Fruit fly (Drosophila melanogaster) whole organism, wandering third instar larva: Measurements from ENCODE around the gene AP-2mu.

Experiments
- Abd-B ChIP-seq: fragments of >200 bp; optimal IDR thresholded peaks from 2 replicates; lab custom pipeline; 2017; ENCODE audit warnings: missing biosample characterization, missing genetic modification characterization
- CG32264 ChIP-seq: fragments of 200-800 bp; sonication (Bioruptor generic); optimal IDR thresholded peaks from 2 replicates; lab custom pipeline; 2016; ENCODE audit warnings: missing biosample characterization, missing genetic modification characterization
- CG9705 ChIP-seq: fragments of 200-800 bp; sonication (Bioruptor generic); optimal IDR thresholded peaks from 2 replicates; lab custom pipeline; 2018; ENCODE audit warnings: missing biosample characterization, mild to moderate bottlenecking, missing genetic modification characterization
- CrebA ChIP-seq: fragments of 200-800 bp; sonication (Bioruptor generic); optimal IDR thresholded peaks from 2 replicates; lab custom pipeline; 2016; ENCODE audit warnings: missing biosample characterization, mild to moderate bottlenecking, missing genetic modification characterization, borderline replicate concordance
- Dfd ChIP-seq: fragments of >200 bp; optimal IDR thresholded peaks from 2 replicates; lab custom pipeline; 2017; ENCODE audit warnings: missing biosample characterization, missing genetic modification characterization
- Dif ChIP-seq: fragments of 200-275, 200-300 bp; sonication (Bioruptor generic); optimal IDR thresholded peaks from 2 replicates; lab custom pipeline; 2018; ENCODE audit warnings: missing biosample characterization, missing genetic modification characterization; ENCODE audit not compliant: partially characterized antibody
- GATAd ChIP-seq: sonication (Bioruptor generic); optimal IDR thresholded peaks from 2 replicates; lab custom pipeline; 2016; ENCODE audit warnings: missing biosample characterization, missing genetic modification characterization
- HLH106 ChIP-seq: fragments of 200-800 bp; optimal IDR thresholded peaks from 3 replicates; lab custom pipeline; 2019; ENCODE audit warnings: missing biosample characterization, mild to moderate bottlenecking, missing genetic modification characterization, moderate library complexity
- Hnf4 ChIP-seq: fragments of 200-800 bp; sonication (Bioruptor generic); optimal IDR thresholded peaks from 2 replicates; lab custom pipeline; 2016; ENCODE audit warnings: missing biosample characterization, mild to moderate bottlenecking, missing genetic modification characterization
- Jra ChIP-seq: sonication (Bioruptor generic); optimal IDR thresholded peaks from 2 replicates; lab custom pipeline; 2016; ENCODE audit warnings: missing biosample characterization, missing genetic modification characterization
- Mio ChIP-seq: sonication (Bioruptor generic); optimal IDR thresholded peaks from 2 replicates; lab custom pipeline; 2016; ENCODE audit warnings: missing biosample characterization, missing genetic modification characterization
- Myc ChIP-seq: fragments of >200 bp; optimal IDR thresholded peaks from 2 replicates; lab custom pipeline; 2017
- OdsH ChIP-seq: fragments of 200-800 bp; sonication (Bioruptor generic); optimal IDR thresholded peaks from 2 replicates; lab custom pipeline; 2016; ENCODE audit warnings: missing biosample characterization, mild to moderate bottlenecking, missing genetic modification characterization
- Rel ChIP-seq, 2 experiments: fragments of 200-800 bp; sonication (Bioruptor generic) in 1 of 2; optimal IDR thresholded peaks; 2 replicates in 1 of 2; 3 replicates in 1 of 2; lab custom pipeline; 2016 to 2019; ENCODE audit warnings: mild to moderate bottlenecking in 2 of 2, missing biosample characterization in 2 of 2, missing genetic modification characterization in 2 of 2, moderate library complexity in 1 of 2
- Sp1 ChIP-seq: fragments of 200-800 bp; sonication (Bioruptor generic); optimal IDR thresholded peaks from 3 replicates; lab custom pipeline; 2019; ENCODE audit warnings: missing biosample characterization, mild to moderate bottlenecking, missing genetic modification characterization, moderate library complexity
- Vsx2 ChIP-seq: fragments of 200-300, 225-300 bp; sonication (Bioruptor generic); optimal IDR thresholded peaks from 2 replicates; lab custom pipeline; 2018; ENCODE audit warnings: missing biosample characterization, missing genetic modification characterization; ENCODE audit not compliant: partially characterized antibody
- br ChIP-seq: fragments of 200-800 bp; sonication (Bioruptor generic); optimal IDR thresholded peaks from 2 replicates; lab custom pipeline; 2016; ENCODE audit warnings: missing biosample characterization, missing genetic modification characterization
- brk ChIP-seq: fragments of 200-800 bp; sonication (Bioruptor generic); optimal IDR thresholded peaks from 2 replicates; lab custom pipeline; 2016; ENCODE audit warnings: missing biosample characterization, mild to moderate bottlenecking, missing genetic modification characterization
- dl ChIP-seq, 2 experiments: fragments of 175-275, 200-275 bp in 1 of 2; fragments of 200-275 bp in 1 of 2; sonication (Bioruptor generic); optimal IDR thresholded peaks; lab custom pipeline; 2018; ENCODE audit warnings: mild to moderate bottlenecking in 2 of 2, missing biosample characterization in 2 of 2, missing genetic modification characterization in 2 of 2, moderate library complexity in 2 of 2; ENCODE audit not compliant: partially characterized antibody in 2 of 2, insufficient read depth in 1 of 2
- dsf ChIP-seq: sonication (Bioruptor generic); optimal IDR thresholded peaks from 2 replicates; lab custom pipeline; 2016; ENCODE audit warnings: missing biosample characterization, missing genetic modification characterization, borderline replicate concordance
- ey ChIP-seq: fragments of 200-800 bp; sonication (Bioruptor generic); optimal IDR thresholded peaks from 2 replicates; lab custom pipeline; 2016; ENCODE audit warnings: missing biosample characterization, missing genetic modification characterization
- foxo ChIP-seq, 2 experiments: fragments of 200-800 bp; sonication (Bioruptor generic); optimal IDR thresholded peaks; 2 replicates in 1 of 2; 3 replicates in 1 of 2; lab custom pipeline; 2016 to 2017; ENCODE audit warnings: missing biosample characterization in 2 of 2, missing genetic modification characterization in 2 of 2
- h ChIP-seq: fragments of 200-800 bp; sonication (Bioruptor generic); optimal IDR thresholded peaks from 3 replicates; lab custom pipeline; 2016; ENCODE audit warnings: missing biosample characterization, mild to moderate bottlenecking, missing genetic modification characterization
- lola ChIP-seq: fragments of >200 bp; optimal IDR thresholded peaks from 2 replicates; lab custom pipeline; 2017; ENCODE audit warnings: missing biosample characterization, missing genetic modification characterization
- pan ChIP-seq: fragments of >200 bp; optimal IDR thresholded peaks from 2 replicates; lab custom pipeline; 2017
- rgr ChIP-seq: fragments of 200-800 bp; sonication (Bioruptor generic); optimal IDR thresholded peaks from 3 replicates; lab custom pipeline; 2016; ENCODE audit warnings: missing biosample characterization, mild to moderate bottlenecking, missing genetic modification characterization
- sage ChIP-seq: fragments of 200-800 bp; sonication (Bioruptor generic); optimal IDR thresholded peaks from 2 replicates; lab custom pipeline; 2016; ENCODE audit warnings: missing biosample characterization, mild to moderate bottlenecking, missing genetic modification characterization
- sv ChIP-seq: fragments of 200-800 bp; sonication (Bioruptor generic); optimal IDR thresholded peaks from 3 replicates; lab custom pipeline; 2016; ENCODE audit warnings: missing biosample characterization, missing genetic modification characterization
- tai ChIP-seq: sonication (Bioruptor generic); optimal IDR thresholded peaks from 2 replicates; lab custom pipeline; 2016; ENCODE audit warnings: missing biosample characterization, missing genetic modification characterization
- usp ChIP-seq: fragments of >200 bp; optimal IDR thresholded peaks from 2 replicates; lab custom pipeline; 2017; ENCODE audit warnings: missing biosample characterization, missing genetic modification characterization

Gene AP-2mu

dm6 chr3R:22464611-22465113 is 2.4 kb downstream of the AP-2mu start, which contains the start of gene CG7054:
Gene CG7054, plus strand, starts transcription at chr3R:22464985.
- TF ChIP-seq foxo (GFP tag; optimal IDR thresholded peaks at IDR 0.05; lab: Kevin White, UChicago) (peak in 1 of 2 experiments; percentile 20), Rel (GFP tag; optimal IDR thresholded peaks at IDR 0.05; lab: Kevin White, UChicago) (no peak), Rel (tag; optimal IDR thresholded peaks at IDR 0.05; lab: Kevin White, UChicago) (peak; percentile 45), br (GFP tag; lab: Kevin White, UChicago) (peak; percentile 19), Sp1 (GFP tag; lab: Kevin White, UChicago) (peak; percentile 27), tai (GFP tag; lab: Kevin White, UChicago) (no peak), usp (no peak), Jra (GFP tag; lab: Kevin White, UChicago) (no peak), h (peak; percentile 12), Vsx2 (GFP tag; lab: Kevin White, UChicago) (no peak)

dm6 chr3R:22465138-22465537 is 2.9 kb downstream of the AP-2mu start:
- TF ChIP-seq brk (GFP tag; lab: Kevin White, UChicago) (no peak), dsf (GFP tag; lab: Kevin White, UChicago) (no peak), CG32264 (GFP tag; lab: Kevin White, UChicago) (no peak), Vsx2 (GFP tag; lab: Kevin White, UChicago) (no peak), rgr (no peak), dl (GFP tag; optimal IDR thresholded peaks at IDR 0.05; lab: Kevin White, UChicago; ENCODE audit: insufficient read depth in 1 of 2, partially characterized antibody in 2 of 2) (no peak), Abd-B (no peak)

DNA sequence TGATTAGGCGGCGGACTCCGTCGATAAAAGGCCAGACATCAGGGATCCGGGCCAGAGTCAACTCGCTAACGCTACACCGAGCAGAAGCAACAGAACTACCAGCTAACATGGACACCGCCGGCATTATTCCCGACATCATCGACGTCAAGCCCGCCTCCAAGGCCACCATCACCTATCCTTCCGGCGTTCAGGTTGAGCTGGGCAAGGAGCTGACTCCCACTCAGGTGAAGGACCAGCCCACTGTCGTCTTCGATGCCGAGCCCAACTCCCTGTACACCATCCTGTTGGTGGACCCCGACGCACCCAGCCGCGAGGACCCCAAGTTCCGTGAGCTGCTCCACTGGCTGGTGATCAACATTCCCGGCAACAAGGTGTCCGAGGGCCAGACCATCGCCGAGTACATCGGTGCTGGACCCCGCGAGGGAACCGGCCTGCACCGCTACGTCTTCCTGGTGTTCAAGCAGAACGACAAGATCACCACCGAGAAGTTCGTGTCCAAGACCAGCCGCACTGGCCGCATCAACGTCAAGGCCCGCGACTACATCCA is 3.8 kb downstream of the AP-2mu start, which contains the start of gene Pebp1:
Gene Pebp1, plus strand, starts transcription at position 51 of the 547 bp plus-strand sequence.
- TF ChIP-seq HLH106 (tag; lab: Kevin White, UChicago) = no peak
- no peak for TF ChIP-seq CG9705 (GFP tag; lab: Kevin White, UChicago)
- TF ChIP-seq sage (GFP tag; lab: Kevin White, UChicago) = no peak
- TF ChIP-seq usp = no peak
- TF ChIP-seq Abd-B = no peak
- no peak for TF ChIP-seq Mio
- TF ChIP-seq Sp1 (GFP tag; lab: Kevin White, UChicago) = no peak
- no peak for TF ChIP-seq lola (GFP tag; lab: Kevin White, UChicago)
- TF ChIP-seq OdsH (GFP tag; lab: Kevin White, UChicago) = no peak
- TF ChIP-seq pan (lab: Kevin White, UChicago) = no peak
- TF ChIP-seq Myc (lab: Kevin White, UChicago) = no peak
- no peak for TF ChIP-seq Dfd (GFP tag; lab: Kevin White, UChicago)
- TF ChIP-seq Dif (GFP tag; lab: Kevin White, UChicago) = no peak
- no peak for TF ChIP-seq ey (GFP tag; lab: Kevin White, UChicago)
- TF ChIP-seq dl (GFP tag; optimal IDR thresholded peaks at IDR 0.05; lab: Kevin White, UChicago; ENCODE audit: insufficient read depth in 1 of 2, partially characterized antibody in 2 of 2) = no peak
- no peak for TF ChIP-seq Hnf4 (GFP tag; lab: Kevin White, UChicago)
- no peak for TF ChIP-seq sv (GFP tag; lab: Kevin White, UChicago)
- no peak for TF ChIP-seq brk (GFP tag; lab: Kevin White, UChicago)

- TF ChIP-seq CrebA (GFP tag; lab: Kevin White, UChicago) = no peak
- peak; percentile 3 for TF ChIP-seq GATAd (GFP tag; lab: Kevin White, UChicago)
Observed at dm6 chr3R:22467939-22468571, 5.8 kb downstream of the AP-2mu start, which contains the start of the genes CG5377 and Nrx-1. Gene CG5377, minus strand, starts transcription at chr3R:22468157. Gene Nrx-1, plus strand, starts transcription at chr3R:22468512.
